Worm (Caenorhabditis elegans): Measurements from ENCODE around the gene srsx-12.

The srsx-12 gene

DNA sequence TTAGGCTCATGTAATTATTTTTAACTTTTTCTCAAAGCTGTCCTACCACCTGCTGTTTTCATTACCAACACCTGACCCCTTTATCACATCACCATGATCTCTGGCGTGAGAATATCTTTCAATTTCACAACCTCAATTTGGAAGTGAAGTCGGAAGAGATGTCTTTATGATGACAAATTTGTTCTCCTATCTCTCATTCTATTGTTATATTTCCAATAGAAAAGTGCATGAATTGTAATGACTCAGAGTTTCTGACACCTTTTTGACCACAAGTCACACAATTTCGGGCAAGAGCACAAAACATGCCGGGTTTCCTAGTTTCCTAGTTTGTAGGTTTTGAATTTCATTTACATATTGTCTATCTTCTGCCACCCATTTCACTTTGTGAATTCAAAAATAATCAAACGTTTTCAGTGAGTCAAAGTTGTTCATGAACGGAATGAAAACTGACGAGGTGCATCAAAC, 38.1 kb upstream of the srsx-12 start, which contains the start of gene srr-4:
TSS of gene srr-4 (plus strand) at position 415 of the 465 bp plus-strand sequence.
- no peak for TF ChIP-seq sup-37 (GFP tag; optimal IDR thresholded peaks at IDR 0.05)
- no peak for TF ChIP-seq ceh-90 (tag; optimal IDR thresholded peaks at IDR 0.05)
- no peak for TF ChIP-seq ces-1 (GFP tag; optimal IDR thresholded peaks at IDR 0.05)
- TF ChIP-seq skn-1 (tag; optimal IDR thresholded peaks at IDR 0.05): peak; percentile 79
- no peak for TF ChIP-seq ceh-63 (GFP tag; optimal IDR thresholded peaks at IDR 0.05)
- no peak for TF ChIP-seq nhr-12 (tag; optimal IDR thresholded peaks at IDR 0.05)
- TF ChIP-seq nhr-11 (tag; optimal IDR thresholded peaks at IDR 0.05): no peak
- no peak for TF ChIP-seq rnt-1 (tag; optimal IDR thresholded peaks at IDR 0.05)
- TF ChIP-seq mep-1 (tag; optimal IDR thresholded peaks at IDR 0.05): no peak
- no peak for TF ChIP-seq ztf-4 (tag; optimal IDR thresholded peaks at IDR 0.05)
- TF ChIP-seq grh-1 (GFP tag; IDR thresholded peaks at IDR 0.05): no peak
- TF ChIP-seq fkh-8 (tag; optimal IDR thresholded peaks at IDR 0.05): peak; percentile 13
- TF ChIP-seq dsc-1 (tag; optimal IDR thresholded peaks at IDR 0.05): no peak
- TF ChIP-seq pag-3 (tag; optimal IDR thresholded peaks at IDR 0.05; ENCODE audit: borderline replicate concordance, insufficient read depth): no peak
- no peak for TF ChIP-seq nhr-47 (tag; optimal IDR thresholded peaks at IDR 0.05)
- peak; percentile 20 for TF ChIP-seq nhr-71 (tag; optimal IDR thresholded peaks at IDR 0.05)
- TF ChIP-seq ets-5 (GFP tag; IDR thresholded peaks at IDR 0.05): no peak
- TF ChIP-seq lsy-2 (tag; optimal IDR thresholded peaks at IDR 0.05): no peak

DNA sequence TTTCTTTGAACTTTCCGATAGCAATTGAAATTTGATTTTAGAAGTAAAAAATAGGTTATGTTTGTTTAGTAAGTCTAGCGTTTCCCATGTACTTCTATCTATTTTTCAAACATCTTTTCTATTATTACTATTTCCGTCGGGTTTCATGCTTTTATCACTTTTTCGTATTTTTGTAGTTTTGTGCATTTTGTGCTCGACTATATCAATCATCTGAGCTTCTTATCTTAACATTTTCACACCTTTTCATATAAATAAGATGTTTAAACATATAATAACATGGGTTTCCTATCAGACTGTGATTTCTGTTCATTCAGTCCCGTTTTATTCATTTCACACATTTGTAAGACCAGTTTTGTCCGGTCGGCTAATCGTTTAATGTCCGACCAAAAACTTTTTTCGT, 37.3 kb upstream of the srsx-12 start:
- TF ChIP-seq egl-27 (tag; optimal IDR thresholded peaks at IDR 0.05) (no peak), tlp-1 (tag; optimal IDR thresholded peaks at IDR 0.05) (peak; percentile 66), ama-1 (optimal IDR thresholded peaks at IDR 0.05) (no peak), lir-3 (tag; optimal IDR thresholded peaks at IDR 0.05; ENCODE audit: poor library complexity) (no peak), ztf-11 (tag; optimal IDR thresholded peaks at IDR 0.05) (no peak), F16B12.6 (tag; optimal IDR thresholded peaks at IDR 0.05) (no peak), jun-1 (tag; optimal IDR thresholded peaks at IDR 0.05) (peak; percentile 20), elt-2 (tag; optimal IDR thresholded peaks at IDR 0.05) (peak; percentile 92), rnt-1 (tag; optimal IDR thresholded peaks at IDR 0.05) (no peak), vab-15 (tag; optimal IDR thresholded peaks at IDR 0.05) (no peak), hpl-2 (GFP tag; optimal IDR thresholded peaks at IDR 0.05) (no peak), sup-37 (GFP tag; optimal IDR thresholded peaks at IDR 0.05) (no peak), hlh-17 (GFP tag; optimal IDR thresholded peaks at IDR 0.05; ENCODE audit: borderline replicate concordance) (no peak), lin-35 (GFP tag; optimal IDR thresholded peaks at IDR 0.05) (peak in 1 of 2 experiments; percentile 13), nhr-90 (tag; optimal IDR thresholded peaks at IDR 0.05; ENCODE audit: poor library complexity) (peak; percentile 35), nhr-47 (tag; optimal IDR thresholded peaks at IDR 0.05) (no peak), zag-1 (tag; optimal IDR thresholded peaks at IDR 0.05) (no peak), nhr-20 (tag; optimal IDR thresholded peaks at IDR 0.05) (peak; percentile 10), nhr-71 (tag; optimal IDR thresholded peaks at IDR 0.05) (peak; percentile 3), lin-15B (tag; optimal IDR thresholded peaks at IDR 0.05) (no peak)

DNA sequence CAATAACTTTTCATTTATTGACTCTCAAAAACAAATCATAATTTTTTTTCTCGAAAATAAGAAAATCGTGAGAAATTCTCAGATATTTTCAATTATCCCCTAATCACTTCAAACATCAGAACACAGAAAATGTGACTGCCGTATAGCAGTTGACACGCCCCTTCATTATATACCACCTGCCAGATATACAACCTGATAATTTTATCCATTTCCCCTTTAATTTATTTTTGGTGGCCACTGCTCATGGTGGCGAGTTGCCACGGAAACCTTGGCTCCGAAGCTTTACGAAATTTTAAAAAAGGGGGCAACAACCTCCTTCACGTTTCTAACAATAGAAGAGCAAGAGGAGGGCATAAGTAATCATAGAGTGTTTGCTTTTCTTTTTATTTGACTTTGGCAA, 36.0 kb upstream of the srsx-12 start:
- TF ChIP-seq fkh-8 (tag; optimal IDR thresholded peaks at IDR 0.05) (peak; percentile 77), nhr-71 (tag; optimal IDR thresholded peaks at IDR 0.05) (peak; percentile 61), grh-1 (GFP tag; IDR thresholded peaks at IDR 0.05) (no peak), nhr-237 (tag; optimal IDR thresholded peaks at IDR 0.05) (peak; percentile 45)

DNA sequence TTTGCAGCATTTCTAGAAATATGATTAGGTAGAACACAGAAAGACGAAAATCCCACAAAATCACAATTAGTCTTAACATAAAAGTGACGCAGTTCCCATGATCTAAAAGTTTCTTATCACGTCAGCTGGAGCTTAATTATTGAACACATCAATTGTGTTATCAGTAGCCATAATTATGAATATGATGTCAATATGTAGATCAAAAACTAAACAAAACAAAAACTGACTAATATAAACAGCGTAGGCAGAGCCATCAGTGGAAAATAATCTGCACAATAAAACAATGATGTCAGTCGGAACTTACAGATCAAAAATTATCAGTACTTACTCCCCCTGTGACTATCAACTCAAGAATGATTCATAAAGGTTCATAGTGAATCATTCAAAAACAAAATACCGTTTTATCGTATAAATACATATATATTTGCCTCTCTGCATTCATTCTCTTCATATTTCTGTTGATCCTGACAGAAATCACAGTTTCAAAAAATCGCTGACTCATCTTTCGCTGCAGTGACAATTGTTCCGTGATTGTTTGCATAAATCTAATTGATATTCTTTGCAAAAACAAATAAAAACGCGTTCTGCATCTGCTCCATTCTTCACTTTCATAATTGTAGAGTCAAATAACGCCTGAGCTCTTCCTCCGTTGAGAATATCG, 31.6 kb upstream of the srsx-12 start, which contains the start of gene srr-6:
TSS of gene srr-6 (plus strand) at position 611 of the 661 bp plus-strand sequence.
- peak; percentile 47 for TF ChIP-seq elt-2 (tag; optimal IDR thresholded peaks at IDR 0.05)
- TF ChIP-seq efl-1 (optimal IDR thresholded peaks at IDR 0.05): no peak
- TF ChIP-seq efl-1 (GFP tag; optimal IDR thresholded peaks at IDR 0.05 in 1 of 2): no peak

All from whole organism, L1 larva.